Worm (Caenorhabditis elegans) whole organism, L3 larva: ENCODE results near the gene phat-8.

Source experiments
- ceh-9 ChIP-seq: sonication (generic microtip); optimal IDR thresholded peaks from 2 replicates; lab custom pipeline; 2018; ENCODE audit warnings: missing biosample characterization, missing genetic modification characterization
- eor-1 ChIP-seq, 2 experiments: fragments of 150-350 bp; optimal IDR thresholded peaks; 2 replicates each; lab custom pipeline; 2014 to 2018; ENCODE audit warnings: missing biosample characterization in 2 of 2, missing genetic modification characterization in 2 of 2
- fkh-10 ChIP-seq: sonication (generic microtip); optimal IDR thresholded peaks from 2 replicates; lab custom pipeline; 2017; ENCODE audit warnings: missing biosample characterization, missing genetic modification reagents, missing genetic modification characterization
- nhr-11 ChIP-seq: fragments of 150-350 bp; optimal IDR thresholded peaks from 2 replicates; lab custom pipeline; 2014; ENCODE audit warnings: missing biosample characterization, missing genetic modification characterization
- nhr-28 ChIP-seq: fragments of 150-350 bp; optimal IDR thresholded peaks from 2 replicates; lab custom pipeline; 2014; ENCODE audit warnings: missing biosample characterization, missing genetic modification characterization
- nhr-77 ChIP-seq: fragments of 150-350 bp; optimal IDR thresholded peaks from 2 replicates; lab custom pipeline; 2014; ENCODE audit warnings: missing biosample characterization, missing genetic modification characterization
- pqm-1 ChIP-seq: fragments of 150-350 bp; optimal IDR thresholded peaks from 2 replicates; lab custom pipeline; 2017; ENCODE audit warnings: missing biosample characterization, missing genetic modification characterization, inconsistent platforms
- unc-62 ChIP-seq: fragments of 150-350 bp; sonication (generic microtip); optimal IDR thresholded peaks from 4 replicates; lab custom pipeline; 2014; ENCODE audit warnings: missing biosample characterization, missing genetic modification reagents, missing genetic modification characterization

ce11 chrII:12444679-12445376 lies 26.8 kb upstream of the phat-8 start, which contains the start of the genes W05H5.1 and pitr-6:
- TF ChIP-seq fkh-10 (no peak), pqm-1 (tag; lab: Kevin White, UChicago) (no peak), nhr-28 (tag; lab: Kevin White, UChicago) (no peak), eor-1 (tag; optimal IDR thresholded peaks at IDR 0.05; lab: Kevin White, UChicago) (no peak), unc-62 (GFP tag; lab: Kevin White, UChicago) (no peak), nhr-77 (tag; lab: Kevin White, UChicago) (no peak), nhr-11 (tag; lab: Kevin White, UChicago) (no peak), ceh-9 (tag; lab: Kevin White, UChicago) (no peak)
